Worm (Caenorhabditis elegans) whole organism, L1 larva: Measurements from ENCODE around the gene ZK822.1.
A peak's percentile ranks its signal among the peaks of the same experiment; 100 is the strongest.

Experiments used
- C34B4.2 ChIP-seq: sonication (generic microtip); optimal IDR thresholded peaks from 2 replicates; lab custom pipeline; 2017; ENCODE audit warnings: mild to moderate bottlenecking, missing genetic modification characterization, missing compliant biosample characterization
- aha-1 ChIP-seq: fragments of 150-350 bp; optimal IDR thresholded peaks from 2 replicates; lab custom pipeline; 2014; ENCODE audit warnings: missing biosample characterization, missing genetic modification characterization
- alr-1 ChIP-seq: fragments of 200-800 bp; sonication (Bioruptor generic); optimal IDR thresholded peaks from 2 replicates; lab custom pipeline; 2018; ENCODE audit warnings: borderline replicate concordance, mild to moderate bottlenecking, missing genetic modification characterization, missing compliant biosample characterization
- blmp-1 ChIP-seq: fragments of 150-350 bp; optimal IDR thresholded peaks from 2 replicates; lab custom pipeline; 2014; ENCODE audit warnings: missing biosample characterization, missing genetic modification characterization
- ceh-63 ChIP-seq: fragments of 200-800 bp; sonication (Bioruptor generic); optimal IDR thresholded peaks from 2 replicates; lab custom pipeline; 2018; ENCODE audit warnings: mild to moderate bottlenecking, missing genetic modification characterization, missing compliant biosample characterization
- ceh-8 ChIP-seq: fragments of 200-800 bp; sonication (Bioruptor generic); optimal IDR thresholded peaks from 2 replicates; lab custom pipeline; 2018; ENCODE audit warnings: mild to moderate bottlenecking, missing genetic modification characterization, moderate library complexity, missing compliant biosample characterization
- ceh-82 ChIP-seq, 3 experiments: fragments of 150-350 bp in 1 of 3; sonication (generic microtip) in 2 of 3; optimal IDR thresholded peaks; 2 replicates each; lab custom pipeline; 2014 to 2017; ENCODE audit warnings: missing biosample characterization in 3 of 3, missing genetic modification characterization in 3 of 3
- dpl-1 ChIP-seq, 3 experiments: fragments of 150-350 bp in 2 of 3; sonication (generic microtip) in 1 of 3; optimal IDR thresholded peaks; 2 replicates each; lab custom pipeline; 2014 to 2017; ENCODE audit warnings: missing biosample characterization in 3 of 3, missing genetic modification characterization in 3 of 3, missing genetic modification reagents in 3 of 3
- dsc-1 ChIP-seq: sonication (generic microtip); optimal IDR thresholded peaks from 2 replicates; lab custom pipeline; 2016; ENCODE audit warnings: mild to moderate bottlenecking, missing genetic modification characterization, missing compliant biosample characterization
- efl-1 ChIP-seq, 4 experiments: fragments of 150-350 bp; optimal IDR thresholded peaks in 3 of 4; peaks in 1 of 4; 1 replicate in 1 of 4; 2 replicates in 3 of 4; lab custom pipeline; 2014; ENCODE audit warnings: missing biosample characterization in 2 of 4, missing genetic modification characterization in 2 of 4, missing genetic modification reagents in 2 of 4
- egl-27 ChIP-seq, 2 experiments: fragments of 150-350 bp in 1 of 2; sonication (generic microtip); optimal IDR thresholded peaks; 3 replicates each; lab custom pipeline; 2017 to 2018; ENCODE audit warnings: missing biosample characterization in 2 of 2, missing genetic modification characterization in 2 of 2, missing genetic modification reagents in 2 of 2
- elt-2 ChIP-seq: sonication (generic microtip); optimal IDR thresholded peaks from 2 replicates; lab custom pipeline; 2016; ENCODE audit warnings: missing genetic modification characterization, mild to moderate bottlenecking, inconsistent platforms, missing compliant biosample characterization, missing genetic modification reagents
- elt-3 ChIP-seq, 6 experiments: fragments of 150-350 bp in 1 of 6; sonication (generic microtip); optimal IDR thresholded peaks; 2 replicates each; lab custom pipeline; 2017 to 2018; ENCODE audit warnings: missing biosample characterization in 6 of 6, missing genetic modification characterization in 6 of 6, inconsistent platforms in 1 of 6
- ets-5 ChIP-seq: fragments of 200-800 bp; sonication (Bioruptor generic); IDR thresholded peaks from 2 replicates; pipeline ENCODE4 v1.3.6; 2022; ENCODE audit warnings: missing genetic modification characterization, missing compliant biosample characterization
- fkh-10 ChIP-seq: sonication (generic microtip); optimal IDR thresholded peaks from 2 replicates; lab custom pipeline; 2017; ENCODE audit warnings: missing biosample characterization, missing genetic modification reagents, missing genetic modification characterization
- fkh-8 ChIP-seq: sonication (generic microtip); optimal IDR thresholded peaks from 2 replicates; lab custom pipeline; 2016; ENCODE audit warnings: mild to moderate bottlenecking, missing genetic modification characterization, missing compliant biosample characterization
- grh-1 ChIP-seq: fragments of 200-800 bp; sonication (Bioruptor generic); IDR thresholded peaks from 2 replicates; pipeline ENCODE4 v1.3.6; 2022; ENCODE audit warnings: missing genetic modification reagents, missing genetic modification characterization, missing compliant biosample characterization
- hlh-17 ChIP-seq: fragments of 200-800 bp; sonication (Bioruptor generic); optimal IDR thresholded peaks from 2 replicates; lab custom pipeline; 2018; ENCODE audit warnings: missing genetic modification characterization, mild to moderate bottlenecking, missing compliant biosample characterization, moderate library complexity, borderline replicate concordance
- irx-1 ChIP-seq: sonication (generic microtip); optimal IDR thresholded peaks from 2 replicates; lab custom pipeline; 2016; ENCODE audit warnings: missing genetic modification characterization, missing compliant biosample characterization
- isw-1 ChIP-seq: fragments of 200-800 bp; sonication (Bioruptor generic); IDR thresholded peaks from 2 replicates; pipeline ENCODE4 v1.3.6; 2022; ENCODE audit warnings: missing genetic modification characterization, missing compliant biosample characterization
- lin-14 ChIP-seq: fragments of 200-800 bp; sonication (Bioruptor generic); optimal IDR thresholded peaks from 2 replicates; lab custom pipeline; 2018; ENCODE audit warnings: mild to moderate bottlenecking, missing genetic modification characterization, moderate library complexity, missing compliant biosample characterization
- lin-35 ChIP-seq, 2 experiments: fragments of 150-350 bp; optimal IDR thresholded peaks; 2 replicates each; lab custom pipeline; 2014; ENCODE audit warnings: missing biosample characterization in 2 of 2, missing genetic modification characterization in 2 of 2, missing genetic modification reagents in 2 of 2
- lir-3 ChIP-seq: sonication (generic microtip); optimal IDR thresholded peaks from 2 replicates; lab custom pipeline; 2016; ENCODE audit warnings: mild to moderate bottlenecking, missing genetic modification characterization, moderate library complexity, missing compliant biosample characterization; ENCODE audit not compliant: poor library complexity
- lsy-2 ChIP-seq, 2 experiments: fragments of 150-350 bp; optimal IDR thresholded peaks; 2 replicates each; lab custom pipeline; 2014; ENCODE audit warnings: missing biosample characterization in 2 of 2, missing genetic modification characterization in 2 of 2
- nhr-19 ChIP-seq: fragments of 200-800 bp; sonication (Bioruptor generic); conservative IDR thresholded peaks from 2 replicates; pipeline ENCODE4 v1.3.6; 2022; ENCODE audit warnings: missing genetic modification characterization, missing compliant biosample characterization
- nhr-20 ChIP-seq: sonication (generic microtip); optimal IDR thresholded peaks from 2 replicates; lab custom pipeline; 2016; ENCODE audit warnings: mild to moderate bottlenecking, missing genetic modification characterization, missing compliant biosample characterization
- nhr-237 ChIP-seq: fragments of 150-350 bp; optimal IDR thresholded peaks from 2 replicates; lab custom pipeline; 2014; ENCODE audit warnings: missing biosample characterization, missing genetic modification characterization
- nhr-28 ChIP-seq: fragments of 150-350 bp; optimal IDR thresholded peaks from 2 replicates; lab custom pipeline; 2014; ENCODE audit warnings: missing biosample characterization, missing genetic modification characterization
- nhr-47 ChIP-seq: sonication (generic microtip); optimal IDR thresholded peaks from 2 replicates; lab custom pipeline; 2016; ENCODE audit warnings: mild to moderate bottlenecking, missing genetic modification characterization, moderate library complexity, missing compliant biosample characterization
- nhr-71 ChIP-seq: sonication (generic microtip); optimal IDR thresholded peaks from 2 replicates; lab custom pipeline; 2016; ENCODE audit warnings: mild to moderate bottlenecking, missing genetic modification characterization, moderate library complexity, missing compliant biosample characterization
- nhr-77 ChIP-seq: fragments of 150-350 bp; optimal IDR thresholded peaks from 2 replicates; lab custom pipeline; 2014; ENCODE audit warnings: missing biosample characterization, missing genetic modification characterization
- nhr-84 ChIP-seq: sonication (generic microtip); optimal IDR thresholded peaks from 2 replicates; lab custom pipeline; 2017; ENCODE audit warnings: missing biosample characterization, missing genetic modification characterization
- nhr-85 ChIP-seq: sonication (generic microtip); peaks from one replicate; lab custom pipeline; 2016; ENCODE audit warnings: missing genetic modification characterization, inconsistent platforms, missing compliant biosample characterization
- nhr-90 ChIP-seq: sonication (generic microtip); optimal IDR thresholded peaks from 2 replicates; lab custom pipeline; 2016; ENCODE audit warnings: mild to moderate bottlenecking, missing genetic modification characterization, missing compliant biosample characterization; ENCODE audit not compliant: poor library complexity
- pag-3 ChIP-seq: sonication (generic microtip); optimal IDR thresholded peaks from 2 replicates; lab custom pipeline; 2017; ENCODE audit warnings: missing genetic modification characterization, mild to moderate bottlenecking, missing compliant biosample characterization, antibody characterized with exemption, borderline replicate concordance; ENCODE audit not compliant: insufficient read depth
- pax-3 ChIP-seq: fragments of 200-800 bp; sonication (Bioruptor generic); optimal IDR thresholded peaks from 2 replicates; lab custom pipeline; 2018; ENCODE audit warnings: mild to moderate bottlenecking, missing genetic modification characterization, moderate library complexity, missing compliant biosample characterization
- skn-1 ChIP-seq: fragments of 150-350 bp; optimal IDR thresholded peaks from 2 replicates; lab custom pipeline; 2014; ENCODE audit warnings: missing biosample characterization, missing genetic modification characterization
- snu-23 ChIP-seq: sonication (generic microtip); optimal IDR thresholded peaks from 2 replicates; lab custom pipeline; 2016; ENCODE audit warnings: missing genetic modification characterization, missing compliant biosample characterization
- sox-4 ChIP-seq: sonication (generic microtip); optimal IDR thresholded peaks from 2 replicates; lab custom pipeline; 2016; ENCODE audit warnings: missing genetic modification characterization, missing compliant biosample characterization
- tbx-2 ChIP-seq: sonication (generic microtip); optimal IDR thresholded peaks from 2 replicates; lab custom pipeline; 2016; ENCODE audit warnings: missing genetic modification characterization, missing compliant biosample characterization
- tlp-1 ChIP-seq: fragments of 150-350 bp; optimal IDR thresholded peaks from 2 replicates; lab custom pipeline; 2014; ENCODE audit warnings: missing biosample characterization, missing genetic modification characterization
- unc-86 ChIP-seq: sonication (generic microtip); optimal IDR thresholded peaks from 2 replicates; lab custom pipeline; 2016; ENCODE audit warnings: missing genetic modification characterization, missing compliant biosample characterization
- vab-15 ChIP-seq: sonication (generic microtip); optimal IDR thresholded peaks from 2 replicates; lab custom pipeline; 2017; ENCODE audit warnings: missing genotype, mild to moderate bottlenecking, missing genetic modification characterization, missing compliant biosample characterization
- xbp-1 ChIP-seq: sonication (generic microtip); optimal IDR thresholded peaks from 2 replicates; lab custom pipeline; 2016; ENCODE audit warnings: missing genetic modification characterization, missing compliant biosample characterization
- ztf-11 ChIP-seq, 2 experiments: sonication (generic microtip); optimal IDR thresholded peaks; 2 replicates each; lab custom pipeline; 2016 to 2017; ENCODE audit warnings: missing genetic modification characterization in 2 of 2, missing biosample characterization in 1 of 2, missing compliant biosample characterization in 1 of 2

ZK822.1 gene

ce11 chrIV:11878249-11878648 is 43.7 kb downstream of the ZK822.1 start, which contains the start of gene cutl-27:
Gene cutl-27, plus strand, starts transcription at chrIV:11878549.
- TF ChIP-seq pax-3 (tag; lab: Kevin White, UChicago) (no peak), C34B4.2 (no peak), nhr-85 (tag; lab: Kevin White, UChicago) (no peak), nhr-90 (tag; lab: Kevin White, UChicago) (no peak), nhr-84 (no peak), sox-4 (tag; lab: Kevin White, UChicago) (no peak), egl-27 (tag; optimal IDR thresholded peaks at IDR 0.05; lab: Kevin White, UChicago) (no peak), hlh-17 (no peak), alr-1 (tag; lab: Kevin White, UChicago) (no peak), blmp-1 (tag; lab: Kevin White, UChicago) (no peak)
- TF ChIP-seq, all 84 proteins: peak for 0

- TF ChIP-seq ets-5 (no peak), aha-1 (tag; lab: Kevin White, UChicago) (no peak), nhr-28 (tag; lab: Kevin White, UChicago) (no peak), irx-1 (no peak), nhr-237 (tag; lab: Kevin White, UChicago) (no peak), ceh-8 (GFP tag; lab: Kevin White, UChicago) (no peak), elt-3 (tag; optimal IDR thresholded peaks at IDR 0.05; lab: Kevin White, UChicago) (no peak), xbp-1 (no peak), lsy-2 (tag; optimal IDR thresholded peaks at IDR 0.05; lab: Kevin White, UChicago) (no peak), grh-1 (no peak), nhr-19 (GFP tag; lab: Robert Waterston, UW) (no peak), elt-2 (tag; lab: Kevin White, UChicago) (no peak), fkh-8 (tag; lab: Kevin White, UChicago) (no peak), tlp-1 (tag; lab: Kevin White, UChicago) (no peak), nhr-77 (no peak), hlh-17 (no peak), lir-3 (no peak), unc-86 (tag; lab: Kevin White, UChicago) (no peak)
Measured at ce11 chrIV:11877674-11878073, 44.3 kb downstream of the ZK822.1 start, which contains the start of gene pph-2. Gene pph-2, minus strand, starts transcription at chrIV:11877774.

ce11 chrIV:11871898-11872297 is 50.0 kb downstream of the ZK822.1 start:
- TF ChIP-seq ceh-63 (peak; percentile 25), lin-14 (peak; percentile 33), elt-3 (tag; optimal IDR thresholded peaks at IDR 0.05; lab: Kevin White, UChicago) (no peak), unc-86 (tag; lab: Kevin White, UChicago) (peak; percentile 43)

ce11 chrIV:11871083-11871482 is 50.8 kb downstream of the ZK822.1 start:
- TF ChIP-seq nhr-19 (GFP tag; lab: Robert Waterston, UW) (no peak; the same call in 1 of the 2 replicates), pag-3 (tag; lab: Kevin White, UChicago) (no peak), snu-23 (GFP tag; lab: Kevin White, UChicago) (peak; percentile 45), vab-15 (no peak), xbp-1 (peak; percentile 3), tbx-2 (peak; percentile 39), unc-86 (tag; lab: Kevin White, UChicago) (peak; percentile 59), skn-1 (tag; lab: Kevin White, UChicago) (no peak), lsy-2 (tag; optimal IDR thresholded peaks at IDR 0.05; lab: Kevin White, UChicago) (peak; percentile 12 to 43), nhr-20 (peak; percentile 3), nhr-47 (tag; lab: Kevin White, UChicago) (peak; percentile 55), isw-1 (GFP tag; lab: Robert Waterston, UW) (peak; percentile 28), ztf-11 (tag; optimal IDR thresholded peaks at IDR 0.05; lab: Kevin White, UChicago) (peak in 1 of 2 experiments; percentile 42), fkh-8 (tag; lab: Kevin White, UChicago) (peak; percentile 89), nhr-237 (tag; lab: Kevin White, UChicago) (no peak), fkh-10 (GFP tag; lab: Kevin White, UChicago) (peak; percentile 38), nhr-71 (peak; percentile 51), lin-35 (GFP tag; optimal IDR thresholded peaks at IDR 0.05; lab: Kevin White, UChicago) (peak in 1 of 2 experiments; percentile 17), efl-1 (optimal IDR thresholded peaks at IDR 0.05; lab: Kevin White, UChicago) (peak; percentile 7 to 26), efl-1 (GFP tag; optimal IDR thresholded peaks at IDR 0.05 in 1 of 2; lab: Kevin White, UChicago) (no peak), dsc-1 (tag; lab: Kevin White, UChicago) (peak; percentile 44), dpl-1 (GFP tag; optimal IDR thresholded peaks at IDR 0.05; lab: Kevin White, UChicago) (peak in 1 of 3 experiments; percentile 20), ceh-8 (GFP tag; lab: Kevin White, UChicago) (peak; percentile 30), ceh-82 (tag; optimal IDR thresholded peaks at IDR 0.05; lab: Kevin White, UChicago) (peak in 2 of 3 experiments; percentile 28 to 63)
